Fruit fly (Drosophila melanogaster) whole organism, wandering third instar larva: ENCODE results near the gene Cpr67B.

Experiments
- OdsH ChIP-seq: fragments of 200-800 bp; sonication (Bioruptor generic); optimal IDR thresholded peaks from 2 replicates; lab custom pipeline; 2016; ENCODE audit warnings: missing biosample characterization, mild to moderate bottlenecking, missing genetic modification characterization
- Vsx2 ChIP-seq: fragments of 200-300, 225-300 bp; sonication (Bioruptor generic); optimal IDR thresholded peaks from 2 replicates; lab custom pipeline; 2018; ENCODE audit warnings: missing biosample characterization, missing genetic modification characterization; ENCODE audit not compliant: partially characterized antibody
- h ChIP-seq: fragments of 200-800 bp; sonication (Bioruptor generic); optimal IDR thresholded peaks from 3 replicates; lab custom pipeline; 2016; ENCODE audit warnings: missing biosample characterization, mild to moderate bottlenecking, missing genetic modification characterization
- pan ChIP-seq: fragments of >200 bp; optimal IDR thresholded peaks from 2 replicates; lab custom pipeline; 2017
- sv ChIP-seq: fragments of 200-800 bp; sonication (Bioruptor generic); optimal IDR thresholded peaks from 3 replicates; lab custom pipeline; 2016; ENCODE audit warnings: missing biosample characterization, missing genetic modification characterization

DNA sequence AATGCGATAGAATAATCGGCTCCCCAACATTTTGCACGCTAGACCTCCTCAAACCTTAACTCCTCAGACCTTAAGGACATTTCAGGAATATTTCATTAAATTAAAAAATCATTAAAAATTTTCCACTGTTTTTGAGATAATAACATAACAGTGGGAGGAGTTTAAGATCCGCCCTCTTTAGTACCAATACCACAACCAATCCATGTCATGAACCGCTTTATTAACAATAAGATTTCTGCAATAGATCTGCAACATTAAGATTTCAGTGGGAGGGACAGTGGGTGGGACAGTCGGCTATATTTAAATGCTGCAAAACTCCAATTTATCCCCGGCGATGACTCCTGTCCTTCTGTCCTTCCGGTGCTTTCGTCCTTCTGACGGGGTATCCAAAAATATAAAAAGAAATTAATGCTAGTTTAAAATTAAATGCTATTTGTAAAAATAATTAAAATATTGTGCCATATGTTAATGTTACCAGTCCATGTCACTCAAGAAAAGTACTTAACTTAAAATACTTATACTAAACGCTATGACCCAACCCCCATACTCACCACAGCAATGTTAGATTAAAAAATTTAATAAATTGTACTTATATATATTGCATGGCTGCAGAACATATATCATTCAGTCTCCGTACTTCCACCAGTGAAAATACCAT, 38.2 kb downstream of the Cpr67B start, which contains the start of gene Srg3:
- no peak for TF ChIP-seq pan (lab: Kevin White, UChicago)
- TF ChIP-seq Vsx2 (GFP tag; lab: Kevin White, UChicago): no peak
- no peak for TF ChIP-seq OdsH (GFP tag; lab: Kevin White, UChicago)
- no peak for TF ChIP-seq sv (GFP tag; lab: Kevin White, UChicago)
- TF ChIP-seq h: no peak
